Fruit fly (Drosophila melanogaster): ENCODE results near the gene PIG-B.

DNA sequence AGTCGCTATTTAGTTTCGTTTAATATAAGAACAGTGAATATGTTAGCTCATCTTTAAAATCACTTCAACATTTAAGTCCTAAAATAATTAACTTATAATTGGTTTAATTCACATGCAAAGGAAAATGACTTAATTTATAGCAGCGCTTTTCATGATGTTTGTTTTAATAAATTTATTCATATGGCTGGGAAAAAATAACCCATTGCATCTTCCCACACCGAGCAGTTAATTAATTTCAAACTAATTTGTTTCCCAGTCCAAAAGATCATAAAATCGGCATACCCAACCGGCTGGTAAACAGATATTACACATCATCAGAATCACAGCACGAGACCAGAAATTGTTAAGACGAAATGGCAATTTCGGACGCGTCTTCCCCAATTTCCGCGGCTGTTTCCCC is 40.2 kb upstream of the PIG-B start:
- TF ChIP-seq h (optimal IDR thresholded peaks at IDR 0.05) (no peak), Sin3A (optimal IDR thresholded peaks at IDR 0.05) (no peak), insv (optimal IDR thresholded peaks at IDR 0.05) (no peak), ttk (optimal IDR thresholded peaks at IDR 0.05) (no peak)
